Fruit fly (Drosophila melanogaster): Measurements from ENCODE around the gene CG8028.

The CG8028 gene

DNA sequence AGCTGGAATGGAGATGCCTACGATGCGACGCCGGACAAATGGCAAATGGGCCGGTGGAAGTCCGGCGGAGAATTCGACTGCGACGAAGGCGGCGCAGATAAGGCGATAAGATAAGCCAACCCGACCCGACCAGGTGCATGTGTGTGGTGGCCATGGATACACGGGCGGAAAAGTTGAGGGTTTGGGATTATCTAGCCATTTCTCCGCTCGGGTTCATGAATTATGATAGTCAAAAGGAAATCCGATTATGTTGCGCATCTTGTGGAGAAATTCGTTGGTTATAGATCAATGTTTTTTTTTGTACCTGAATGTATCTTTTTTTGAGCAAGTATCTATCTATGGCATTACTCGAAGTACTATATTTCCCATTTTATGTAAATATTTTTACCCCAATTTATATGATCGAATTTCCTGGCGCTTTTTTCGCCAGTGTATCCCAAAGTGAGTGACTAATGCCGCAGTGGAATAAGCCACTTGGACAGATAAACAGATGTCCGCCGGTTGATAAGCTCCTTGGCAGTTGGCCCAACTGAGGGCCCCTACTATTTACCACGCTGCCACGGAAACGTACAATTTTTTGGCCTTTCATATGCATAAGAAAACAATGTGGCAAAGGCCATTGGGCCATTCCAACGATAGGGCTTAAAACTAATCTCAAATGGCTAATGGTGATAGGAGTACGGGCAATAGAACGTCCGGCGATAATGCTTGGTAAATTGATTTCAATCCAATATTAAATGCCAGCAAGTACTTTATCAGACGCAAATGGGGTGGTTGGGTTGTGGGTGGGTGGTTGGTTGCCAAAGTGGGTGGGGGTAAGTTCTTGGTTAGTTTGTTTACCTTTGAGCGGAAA is 32.7 kb downstream of the CG8028 start, which contains the start of gene CG7992 (continued):
- TF ChIP-seq z (GFP tag; IDR thresholded peaks at IDR 0.05), result no peak
- TF ChIP-seq CG14860 (GFP tag; IDR thresholded peaks at IDR 0.05; ENCODE audit: partially characterized antibody), result no peak
- TF ChIP-seq stwl (tag; optimal IDR thresholded peaks at IDR 0.05), result no peak
- TF ChIP-seq fu2 (GFP tag; optimal IDR thresholded peaks at IDR 0.05), result peak; percentile 68
- TF ChIP-seq Dp (GFP tag; optimal IDR thresholded peaks at IDR 0.05), result no peak
- TF ChIP-seq ase (GFP tag; IDR thresholded peaks at IDR 0.05), result no peak
- TF ChIP-seq zf30C (GFP tag; optimal IDR thresholded peaks at IDR 0.05), result peak; percentile 73
- no peak for TF ChIP-seq gce (GFP tag; IDR thresholded peaks at IDR 0.05)
- TF ChIP-seq Lim3 (GFP tag; IDR thresholded peaks at IDR 0.05), result no peak
- TF ChIP-seq CG32772 (GFP tag; IDR thresholded peaks at IDR 0.05), result peak; percentile 41; the same call in 1 of the 2 replicates
- TF ChIP-seq Fer2 (tag; optimal IDR thresholded peaks at IDR 0.05), result no peak
- no peak for TF ChIP-seq Neu2 (GFP tag; optimal IDR thresholded peaks at IDR 0.05; ENCODE audit: borderline replicate concordance)
- TF ChIP-seq CG1602 (GFP tag; optimal IDR thresholded peaks at IDR 0.05), result peak; percentile 35
- TF ChIP-seq lilli (GFP tag; optimal IDR thresholded peaks at IDR 0.05), result peak; percentile 77
- no peak for TF ChIP-seq unc-4 (GFP tag; IDR thresholded peaks at IDR 0.05; ENCODE audit: partially characterized antibody)
- TF ChIP-seq Nf-YC (tag; optimal IDR thresholded peaks at IDR 0.05), result peak; percentile 9
- TF ChIP-seq nerfin-2 (GFP tag; IDR thresholded peaks at IDR 0.05; ENCODE audit: partially characterized antibody), result no peak
- TF ChIP-seq bab2 (GFP tag; optimal IDR thresholded peaks at IDR 0.05), result peak; percentile 55
- no peak for TF ChIP-seq Gsc (GFP tag; IDR thresholded peaks at IDR 0.05)
- no peak for TF ChIP-seq tll (GFP tag; optimal IDR thresholded peaks at IDR 0.05)
- TF ChIP-seq CG3065 (GFP tag; optimal IDR thresholded peaks at IDR 0.05), result no peak
- TF ChIP-seq CG8924 (tag; optimal IDR thresholded peaks at IDR 0.05), result peak; percentile 47
- TF ChIP-seq CG18262 (tag; optimal IDR thresholded peaks at IDR 0.05), result peak; percentile 45
- no peak for TF ChIP-seq CG43689 (GFP tag; IDR thresholded peaks at IDR 0.05)
- TF ChIP-seq salm (tag; optimal IDR thresholded peaks at IDR 0.05), result no peak
- peak; percentile 10 for TF ChIP-seq CG9876 (GFP tag; optimal IDR thresholded peaks at IDR 0.05)
- no peak for TF ChIP-seq CG7928 (GFP tag; optimal IDR thresholded peaks at IDR 0.05)
- no peak for TF ChIP-seq Tbp (GFP tag; optimal IDR thresholded peaks at IDR 0.05)
- peak; percentile 74 for TF ChIP-seq pho (GFP tag; optimal IDR thresholded peaks at IDR 0.05)
- peak; percentile 71 for TF ChIP-seq CoRest (tag; optimal IDR thresholded peaks at IDR 0.05)
- TF ChIP-seq CG13894 (tag; optimal IDR thresholded peaks at IDR 0.05), result peak; percentile 4
- TF ChIP-seq B-H2 (GFP tag; optimal IDR thresholded peaks at IDR 0.05), result peak; percentile 16
- TF ChIP-seq CG11696 (GFP tag; IDR thresholded peaks at IDR 0.05), result no peak
- peak; percentile 54 for TF ChIP-seq Xbp1 (GFP tag; optimal IDR thresholded peaks at IDR 0.05)
- no peak for TF ChIP-seq CkIIα-i1 (GFP tag; IDR thresholded peaks at IDR 0.05)
- no peak for TF ChIP-seq CG15601 (tag; optimal IDR thresholded peaks at IDR 0.05)
- no peak for TF ChIP-seq CG2889 (GFP tag; IDR thresholded peaks at IDR 0.05)
- peak; percentile 19 for TF ChIP-seq maf-S (GFP tag; optimal IDR thresholded peaks at IDR 0.05)
- peak; percentile 50; the same call in 1 of the 3 replicates for TF ChIP-seq CG2199 (GFP tag; IDR thresholded peaks at IDR 0.05)
- no peak for TF ChIP-seq dmrt11E (tag; optimal IDR thresholded peaks at IDR 0.05)
- peak; percentile 16 for TF ChIP-seq CG6813 (GFP tag; optimal IDR thresholded peaks at IDR 0.05)
- peak; percentile 51; the same call in 1 of the 2 replicates for TF ChIP-seq CG14441 (GFP tag; IDR thresholded peaks at IDR 0.05)
- peak; percentile 70 for TF ChIP-seq Side (GFP tag; optimal IDR thresholded peaks at IDR 0.05)
- TF ChIP-seq CG12236 (GFP tag; optimal IDR thresholded peaks at IDR 0.05), result peak; percentile 1
- TF ChIP-seq pros (GFP tag; optimal IDR thresholded peaks at IDR 0.05), result peak; percentile 40
- TF ChIP-seq CG12071 (GFP tag; optimal IDR thresholded peaks at IDR 0.05), result no peak
- TF ChIP-seq CG14965 (GFP tag; optimal IDR thresholded peaks at IDR 0.05; ENCODE audit: borderline replicate concordance), result no peak
- TF ChIP-seq CG31441 (GFP tag; IDR thresholded peaks at IDR 0.05), result peak; percentile 54
- peak; percentile 2 for TF ChIP-seq CG8281 (tag; optimal IDR thresholded peaks at IDR 0.05)
